Worm (Caenorhabditis elegans) whole organism, L4/young adult: Measurements from ENCODE around the gene adm-4.

Experiments used
- W03F9.2 ChIP-seq: fragments of 150-350 bp; optimal IDR thresholded peaks from 2 replicates; lab custom pipeline; 2014; ENCODE audit warnings: missing biosample characterization, missing genetic modification characterization
- dao-5 ChIP-seq: sonication (generic microtip); optimal IDR thresholded peaks from 2 replicates; lab custom pipeline; 2016; ENCODE audit warnings: missing genotype, missing genetic modification characterization, moderate library complexity, missing compliant biosample characterization
- him-1 ChIP-seq: sonication (generic microtip); optimal IDR thresholded peaks from 2 replicates; lab custom pipeline; 2016; ENCODE audit warnings: missing genotype, missing genetic modification reagents, missing genetic modification characterization, missing compliant biosample characterization

The adm-4 gene

ce11 chrX:7798248-7799020 lies at the start of gene adm-4:
Gene adm-4, minus strand, starts transcription at chrX:7798298.
- TF ChIP-seq him-1 (tag; lab: Kevin White, UChicago) (peak; percentile 5), W03F9.2 (tag; lab: Kevin White, UChicago) (no peak)

ce11 chrX:7847413-7847812 lies 49.3 kb upstream of the adm-4 start, which contains the start of gene C54D2.6:
Gene C54D2.6, minus strand, starts transcription at chrX:7847513.
- TF ChIP-seq W03F9.2 (tag; lab: Kevin White, UChicago) (no peak), dao-5 (no peak), him-1 (tag; lab: Kevin White, UChicago) (no peak)

- TF ChIP-seq him-1 (tag; lab: Kevin White, UChicago) (no peak), W03F9.2 (tag; lab: Kevin White, UChicago) (no peak), dao-5 (no peak)
Measured at ce11 chrX:7842241-7842640, 44.1 kb upstream of the adm-4 start, which contains the start of gene idpp-11. Gene idpp-11, plus strand, starts transcription at chrX:7842541.

- TF ChIP-seq dao-5 (no peak), W03F9.2 (tag; lab: Kevin White, UChicago) (no peak), him-1 (tag; lab: Kevin White, UChicago) (no peak)
Measured at ce11 chrX:7839989-7840388, 41.9 kb upstream of the adm-4 start.

- TF ChIP-seq W03F9.2 (tag; lab: Kevin White, UChicago): no peak
- TF ChIP-seq dao-5: no peak
- TF ChIP-seq him-1 (tag; lab: Kevin White, UChicago): no peak
Measured at ce11 chrX:7838582-7838981, 40.5 kb upstream of the adm-4 start, which contains the start of gene nlp-101. Gene nlp-101, plus strand, starts transcription at chrX:7838882.

- no peak for TF ChIP-seq him-1 (tag; lab: Kevin White, UChicago)
- TF ChIP-seq dao-5: no peak
- TF ChIP-seq W03F9.2 (tag; lab: Kevin White, UChicago): no peak
Measured at ce11 chrX:7834117-7834516, 36.0 kb upstream of the adm-4 start, which contains the start of gene sul-3. Gene sul-3, minus strand, starts transcription at chrX:7834217.

- TF ChIP-seq W03F9.2 (tag; lab: Kevin White, UChicago) (no peak), dao-5 (no peak), him-1 (tag; lab: Kevin White, UChicago) (no peak)
Measured at ce11 chrX:7827989-7828388, 29.9 kb upstream of the adm-4 start.

ce11 chrX:7826590-7827260 lies 28.6 kb upstream of the adm-4 start:
- TF ChIP-seq dao-5 (no peak), W03F9.2 (tag; lab: Kevin White, UChicago) (no peak), him-1 (tag; lab: Kevin White, UChicago) (no peak)

- TF ChIP-seq dao-5 (no peak), W03F9.2 (tag; lab: Kevin White, UChicago) (no peak), him-1 (tag; lab: Kevin White, UChicago) (no peak)
Measured at ce11 chrX:7825707-7826106, 27.6 kb upstream of the adm-4 start.

ce11 chrX:7823108-7823704 lies 25.1 kb upstream of the adm-4 start, which contains the start of gene eef-1A.2:
Gene eef-1A.2, plus strand, starts transcription at chrX:7823654.
- TF ChIP-seq dao-5 (no peak), him-1 (tag; lab: Kevin White, UChicago) (peak; percentile 97), W03F9.2 (tag; lab: Kevin White, UChicago) (peak; percentile 66)

- TF ChIP-seq dao-5 (no peak), him-1 (tag; lab: Kevin White, UChicago) (no peak), W03F9.2 (tag; lab: Kevin White, UChicago) (no peak)
Measured at ce11 chrX:7817555-7817954, 19.5 kb upstream of the adm-4 start.

ce11 chrX:7816434-7816974 lies 18.4 kb upstream of the adm-4 start, which contains the start of the genes sek-1 and R03G5.6:
Gene sek-1, plus strand, starts transcription at chrX:7816734.
Gene R03G5.6, minus strand, starts transcription at chrX:7816924.
- TF ChIP-seq him-1 (tag; lab: Kevin White, UChicago): no peak

- no peak for TF ChIP-seq him-1 (tag; lab: Kevin White, UChicago)
- no peak for TF ChIP-seq W03F9.2 (tag; lab: Kevin White, UChicago)
- no peak for TF ChIP-seq dao-5
Measured at ce11 chrX:7815230-7815629, 17.1 kb upstream of the adm-4 start.
